Fruit fly (Drosophila melanogaster) whole organism, embryonic: ENCODE data around the gene CG15773.

Source experiments
- Aef1 ChIP-seq: fragments of 200-800 bp; sonication (Bioruptor generic); IDR thresholded peaks from 3 replicates; pipeline ENCODE4 v1.3.6; 2022; ENCODE audit warnings: missing biosample characterization, missing genetic modification characterization
- CG11247 ChIP-seq: fragments of 200-800 bp; sonication (Bioruptor generic); IDR thresholded peaks from 2 replicates; pipeline ENCODE4 v1.3.6; 2022; ENCODE audit warnings: missing biosample characterization, missing genetic modification characterization
- CG11456 ChIP-seq: fragments of 200-800 bp; sonication (Bioruptor generic); IDR thresholded peaks from 3 replicates; pipeline ENCODE4 v1.3.6; 2022; ENCODE audit warnings: missing biosample characterization, missing genetic modification characterization
- CG11696 ChIP-seq: fragments of 200-800 bp; sonication (Bioruptor generic); IDR thresholded peaks from 2 replicates; pipeline ENCODE4 v1.3.6; 2022; ENCODE audit warnings: missing biosample characterization, missing genetic modification characterization
- CG12769 ChIP-seq: fragments of 200-800 bp; sonication (Bioruptor generic); optimal IDR thresholded peaks from 2 replicates; lab custom pipeline; 2019; ENCODE audit warnings: missing biosample characterization, mild to moderate bottlenecking, missing genetic modification characterization, moderate library complexity
- CG13775 ChIP-seq: fragments of 200-800 bp; sonication (Bioruptor generic); optimal IDR thresholded peaks from 3 replicates; lab custom pipeline; 2017; ENCODE audit warnings: missing biosample characterization, mild to moderate bottlenecking, missing genetic modification characterization
- CG15011 ChIP-seq: fragments of 200-800 bp; sonication (Bioruptor generic); optimal IDR thresholded peaks from 3 replicates; lab custom pipeline; 2018; ENCODE audit warnings: missing biosample characterization, mild to moderate bottlenecking, missing genetic modification characterization
- CG15479 ChIP-seq: fragments of 200-800 bp; sonication (Bioruptor generic); optimal IDR thresholded peaks from 3 replicates; lab custom pipeline; 2019; ENCODE audit warnings: missing biosample characterization, mild to moderate bottlenecking, missing genetic modification characterization, moderate library complexity
- CG17385 ChIP-seq: fragments of 200-800 bp; sonication (Bioruptor generic); optimal IDR thresholded peaks from 3 replicates; lab custom pipeline; 2018; ENCODE audit warnings: missing biosample characterization, mild to moderate bottlenecking, missing genetic modification characterization
- CG2678 ChIP-seq: fragments of 200-800 bp; sonication (Bioruptor generic); optimal IDR thresholded peaks from 3 replicates; lab custom pipeline; 2019; ENCODE audit warnings: missing biosample characterization, mild to moderate bottlenecking, missing genetic modification characterization, moderate library complexity
- CG2889 ChIP-seq: fragments of 200-800 bp; sonication (Bioruptor generic); IDR thresholded peaks from 3 replicates; pipeline ENCODE4 v1.3.6; 2022; ENCODE audit warnings: missing biosample characterization, missing genetic modification characterization
- CG30020 ChIP-seq: fragments of 200-800 bp; optimal IDR thresholded peaks from 2 replicates; lab custom pipeline; 2019; ENCODE audit warnings: missing biosample characterization, mild to moderate bottlenecking, missing genetic modification characterization, moderate library complexity
- CG30403 ChIP-seq: fragments of 200-800 bp; sonication (Bioruptor generic); optimal IDR thresholded peaks from 3 replicates; lab custom pipeline; 2016; ENCODE audit warnings: missing biosample characterization, missing genetic modification characterization
- CG31441 ChIP-seq: fragments of 200-800 bp; sonication (Bioruptor generic); IDR thresholded peaks from 2 replicates; pipeline ENCODE4 v1.3.6; 2022; ENCODE audit warnings: missing biosample characterization, missing genetic modification characterization
- CG3838 ChIP-seq: fragments of 200-800 bp; sonication (Bioruptor generic); optimal IDR thresholded peaks from 3 replicates; lab custom pipeline; 2016; ENCODE audit warnings: missing biosample characterization, missing genetic modification characterization
- CG42726 ChIP-seq: fragments of 200-800 bp; sonication (Bioruptor generic); IDR thresholded peaks from 2 replicates; pipeline ENCODE4 v1.3.6; 2022; ENCODE audit warnings: missing biosample characterization, missing genetic modification characterization; ENCODE audit not compliant: partially characterized antibody
- CG4617 ChIP-seq: fragments of 200-800 bp; sonication (Bioruptor generic); optimal IDR thresholded peaks from 3 replicates; lab custom pipeline; 2016; ENCODE audit warnings: missing biosample characterization, missing genetic modification characterization, borderline replicate concordance
- CG5180 ChIP-seq: fragments of 200-800 bp; sonication (Bioruptor generic); optimal IDR thresholded peaks from 3 replicates; lab custom pipeline; 2017; ENCODE audit warnings: missing biosample characterization, missing genetic modification characterization, mild to moderate bottlenecking, moderate library complexity, missing genetic modification reagents
- CG7786 ChIP-seq: fragments of 200-800 bp; sonication (Bioruptor generic); optimal IDR thresholded peaks from 2 replicates; lab custom pipeline; 2016; ENCODE audit warnings: missing biosample characterization, missing genetic modification characterization
- CkIIα-i1 ChIP-seq: fragments of 200-800 bp; sonication (Bioruptor generic); IDR thresholded peaks from 2 replicates; pipeline ENCODE4 v1.3.6; 2022; ENCODE audit warnings: missing biosample characterization, missing genetic modification characterization
- D ChIP-seq, 2 experiments: fragments of 200-800 bp in 1 of 2; fragments of >200 bp in 1 of 2; sonication (Bioruptor generic) in 1 of 2; optimal IDR thresholded peaks; 2 replicates in 1 of 2; 3 replicates in 1 of 2; lab custom pipeline; 2017; ENCODE audit warnings: mild to moderate bottlenecking in 1 of 2, missing biosample characterization in 1 of 2, missing genetic modification characterization in 1 of 2, missing genetic modification reagents in 1 of 2
- Dek ChIP-seq: fragments of 200-800 bp; sonication (Bioruptor generic); optimal IDR thresholded peaks from 3 replicates; lab custom pipeline; 2019; ENCODE audit warnings: missing biosample characterization, mild to moderate bottlenecking, missing genetic modification characterization, moderate library complexity
- Drgx ChIP-seq: fragments of 200-800 bp; sonication (Bioruptor generic); IDR thresholded peaks from 2 replicates; pipeline ENCODE4 v1.3.6; 2022; ENCODE audit warnings: missing biosample characterization, missing genetic modification characterization
- Fer1 ChIP-seq: fragments of 200-800 bp; sonication (Bioruptor generic); optimal IDR thresholded peaks from 2 replicates; lab custom pipeline; 2017; ENCODE audit warnings: missing biosample characterization, mild to moderate bottlenecking, missing genetic modification characterization
- Hmr ChIP-seq: fragments of 200-800 bp; sonication (Bioruptor generic); optimal IDR thresholded peaks from 3 replicates; lab custom pipeline; 2017; ENCODE audit warnings: mild to moderate bottlenecking, missing biosample characterization, missing genetic modification reagents, missing genetic modification characterization
- Hr78 ChIP-seq, 2 experiments: fragments of 200-800 bp in 1 of 2; fragments of >200 bp in 1 of 2; sonication (Bioruptor generic) in 1 of 2; optimal IDR thresholded peaks; 2 replicates each; lab custom pipeline; 2017 to 2019; ENCODE audit warnings: missing biosample characterization in 2 of 2, missing genetic modification characterization in 2 of 2, mild to moderate bottlenecking in 1 of 2, moderate library complexity in 1 of 2
- Myb ChIP-seq: fragments of 200-800 bp; sonication (Bioruptor generic); optimal IDR thresholded peaks from 2 replicates; lab custom pipeline; 2016; ENCODE audit warnings: missing biosample characterization, missing genetic modification characterization
- Ptx1 ChIP-seq: fragments of 200-800 bp; sonication (Bioruptor generic); IDR thresholded peaks from 2 replicates; pipeline ENCODE4 v1.3.6; 2022; ENCODE audit warnings: missing biosample characterization, missing genetic modification characterization
- Sox102F ChIP-seq: fragments of 200-800 bp; sonication (Bioruptor generic); optimal IDR thresholded peaks from 2 replicates; lab custom pipeline; 2018; ENCODE audit warnings: missing biosample characterization, mild to moderate bottlenecking, missing genetic modification characterization, moderate library complexity
- Taf1 ChIP-seq: fragments of 200-800 bp; sonication (Bioruptor generic); IDR thresholded peaks from 2 replicates; pipeline ENCODE4 v1.3.6; 2022; ENCODE audit warnings: missing biosample characterization, missing genetic modification characterization
- ab ChIP-seq: fragments of 200-800 bp; sonication (Bioruptor generic); optimal IDR thresholded peaks from 2 replicates; lab custom pipeline; 2016; ENCODE audit warnings: missing biosample characterization, missing genetic modification characterization
- chif ChIP-seq, 2 experiments: fragments of 200-800 bp; sonication (Bioruptor generic); optimal IDR thresholded peaks; 3 replicates each; lab custom pipeline; 2016; ENCODE audit warnings: missing biosample characterization in 2 of 2, missing genetic modification characterization in 2 of 2
- dm ChIP-seq: fragments of 200-800 bp; sonication (Bioruptor generic); optimal IDR thresholded peaks from 3 replicates; lab custom pipeline; 2016; ENCODE audit warnings: missing biosample characterization, missing genetic modification characterization
- exex ChIP-seq: fragments of 200-800 bp; sonication (Bioruptor generic); optimal IDR thresholded peaks from 4 replicates; lab custom pipeline; 2018; ENCODE audit warnings: missing biosample characterization, mild to moderate bottlenecking, missing genetic modification characterization, moderate library complexity
- gsb ChIP-seq: fragments of 200-800 bp; sonication (Bioruptor generic); IDR thresholded peaks from 2 replicates; pipeline ENCODE4 v1.3.6; 2022; ENCODE audit warnings: missing biosample characterization, missing genetic modification characterization
- insv ChIP-seq, 2 experiments: fragments of 200-800 bp; sonication (Bioruptor generic); optimal IDR thresholded peaks; 3 replicates each; lab custom pipeline; 2016 to 2018; ENCODE audit warnings: missing biosample characterization in 2 of 2, missing genetic modification characterization in 2 of 2
- kni ChIP-seq: fragments of 200-800 bp; sonication (Bioruptor generic); optimal IDR thresholded peaks from 3 replicates; lab custom pipeline; 2017; ENCODE audit warnings: mild to moderate bottlenecking, missing biosample characterization, missing genetic modification reagents, missing genetic modification characterization
- knrl ChIP-seq: fragments of 200-800 bp; sonication (Bioruptor generic); IDR thresholded peaks from 3 replicates; pipeline ENCODE4 v1.3.6; 2022; ENCODE audit warnings: missing biosample characterization, missing genetic modification characterization; ENCODE audit not compliant: partially characterized antibody
- lola ChIP-seq, 3 experiments: fragments of >200 bp in 2 of 3; fragments of 200-800 bp in 1 of 3; sonication (Bioruptor generic) in 1 of 3; optimal IDR thresholded peaks; 2 replicates each; lab custom pipeline; 2017 to 2019; ENCODE audit warnings: missing biosample characterization in 3 of 3, missing genetic modification characterization in 3 of 3, mild to moderate bottlenecking in 1 of 3, moderate library complexity in 1 of 3
- mam ChIP-seq: fragments of 200-800 bp; sonication (Bioruptor generic); optimal IDR thresholded peaks from 3 replicates; lab custom pipeline; 2016; ENCODE audit warnings: missing biosample characterization, missing genetic modification characterization
- pum ChIP-seq: fragments of 200-800 bp; sonication (Bioruptor generic); optimal IDR thresholded peaks from 2 replicates; lab custom pipeline; 2016; ENCODE audit warnings: missing biosample characterization, missing genetic modification characterization
- rib ChIP-seq: fragments of 200-800 bp; sonication (Bioruptor generic); IDR thresholded peaks from 2 replicates; pipeline ENCODE4 v1.3.6; 2022; ENCODE audit warnings: missing biosample characterization, missing genetic modification characterization
- sd ChIP-seq: fragments of 200-800 bp; sonication (Bioruptor generic); optimal IDR thresholded peaks from 3 replicates; lab custom pipeline; 2018; ENCODE audit warnings: missing biosample characterization, mild to moderate bottlenecking, missing genetic modification characterization, moderate library complexity
- sens-2 ChIP-seq: fragments of 200-800 bp; sonication (Bioruptor generic); IDR thresholded peaks from 2 replicates; pipeline ENCODE4 v1.3.6; 2022; ENCODE audit warnings: missing biosample characterization, missing genetic modification characterization
- sisA ChIP-seq: fragments of 200-800 bp; sonication (Bioruptor generic); IDR thresholded peaks from 2 replicates; pipeline ENCODE4 v1.3.6; 2022; ENCODE audit warnings: missing biosample characterization, missing genetic modification characterization
- ssp ChIP-seq: fragments of 200-800 bp; sonication (Bioruptor generic); IDR thresholded peaks from 2 replicates; pipeline ENCODE4 v1.3.6; 2022; ENCODE audit warnings: missing biosample characterization, missing genetic modification characterization

The CG15773 gene

dm6 chrX:5746864-5747861, 14.6 kb downstream of the CG15773 start, which contains the start of the genes IntS6 and Rtel1 (continued):
- peak; percentile 79 for TF ChIP-seq CG3838 (GFP tag; lab: Kevin White, UChicago)
- TF ChIP-seq CG42726 (GFP tag; lab: Robert Waterston, UW): peak; percentile 63; the same call in 1 of the 2 replicates
- peak; percentile 90 for TF ChIP-seq Aef1 (GFP tag; lab: Robert Waterston, UW)
- TF ChIP-seq CG11247 (GFP tag; lab: Robert Waterston, UW): peak; percentile 82
- no peak; the same call in 2 of the 3 replicates for TF ChIP-seq knrl (GFP tag; lab: Robert Waterston, UW)
- TF ChIP-seq ab (GFP tag; lab: Kevin White, UChicago): peak; percentile 75
- peak; percentile 94 for TF ChIP-seq CG30403 (GFP tag; lab: Kevin White, UChicago)
- TF ChIP-seq CG12769 (tag; lab: Kevin White, UChicago): peak; percentile 96
- peak; percentile 86 for TF ChIP-seq Hmr (GFP tag; lab: Kevin White, UChicago)
- TF ChIP-seq Myb (GFP tag; lab: Kevin White, UChicago): peak; percentile 81
- TF ChIP-seq exex: peak; percentile 73
- TF ChIP-seq insv (GFP tag; optimal IDR thresholded peaks at IDR 0.05; lab: Kevin White, UChicago): peak in 1 of 2 experiments; percentile 55
- TF ChIP-seq Sox102F (GFP tag; lab: Kevin White, UChicago): peak; percentile 84
- peak; percentile 90 for TF ChIP-seq Dek (tag; lab: Kevin White, UChicago)
- TF ChIP-seq CG2889 (GFP tag; lab: Robert Waterston, UW): peak; percentile 74
- peak; percentile 71 for TF ChIP-seq CG15011 (GFP tag; lab: Kevin White, UChicago)
- TF ChIP-seq Hr78 (GFP tag; optimal IDR thresholded peaks at IDR 0.05; lab: Kevin White, UChicago): peak in 1 of 2 experiments; percentile 59
- TF ChIP-seq CG7786 (GFP tag; lab: Kevin White, UChicago): peak; percentile 93
- TF ChIP-seq D (optimal IDR thresholded peaks at IDR 0.05; lab: Kevin White, UChicago): peak; percentile 12
- peak; percentile 79 for TF ChIP-seq D (GFP tag; optimal IDR thresholded peaks at IDR 0.05; lab: Kevin White, UChicago)
- TF ChIP-seq gsb (GFP tag; lab: Robert Waterston, UW): peak; percentile 75
- TF ChIP-seq Drgx (GFP tag; lab: Robert Waterston, UW): peak; percentile 88
- peak; percentile 64; the same call in 1 of the 2 replicates for TF ChIP-seq sens-2 (GFP tag; lab: Robert Waterston, UW)
- peak; percentile 84 for TF ChIP-seq rib (GFP tag; lab: Robert Waterston, UW)
- peak; percentile 86 for TF ChIP-seq CG13775
- peak; percentile 86 for TF ChIP-seq Taf1 (GFP tag; lab: Robert Waterston, UW)
- TF ChIP-seq sisA: peak; percentile 93
- TF ChIP-seq CkIIα-i1 (GFP tag; lab: Robert Waterston, UW): no peak; the same call in 1 of the 2 replicates
- peak; percentile 75 for TF ChIP-seq CG15479 (GFP tag; lab: Kevin White, UChicago)
- TF ChIP-seq pum (GFP tag; lab: Kevin White, UChicago): peak; percentile 93
- peak; percentile 76 for TF ChIP-seq kni (GFP tag; lab: Kevin White, UChicago)
- TF ChIP-seq CG11456: peak; percentile 88
- TF ChIP-seq chif (GFP tag; optimal IDR thresholded peaks at IDR 0.05; lab: Kevin White, UChicago): peak; percentile 87 to 93
- TF ChIP-seq Fer1 (GFP tag; lab: Kevin White, UChicago): peak; percentile 87
- peak; percentile 94 for TF ChIP-seq Ptx1 (GFP tag; lab: Robert Waterston, UW)
- peak; percentile 70 for TF ChIP-seq CG30020 (tag; lab: Kevin White, UChicago)
- peak; percentile 37; the same call in 1 of the 2 replicates for TF ChIP-seq CG11696
- TF ChIP-seq sd (tag; lab: Kevin White, UChicago): peak; percentile 61
- TF ChIP-seq CG5180: peak; percentile 61
- TF ChIP-seq CG4617 (GFP tag; lab: Kevin White, UChicago): peak; percentile 74
- TF ChIP-seq lola (GFP tag; optimal IDR thresholded peaks at IDR 0.05; lab: Kevin White, UChicago): peak in 1 of 3 experiments; percentile 82
- TF ChIP-seq ssp (GFP tag; lab: Robert Waterston, UW): peak; percentile 78
- peak; percentile 96 for TF ChIP-seq mam (GFP tag; lab: Kevin White, UChicago)
- TF ChIP-seq dm (GFP tag; lab: Kevin White, UChicago): peak; percentile 84
- peak; percentile 95 for TF ChIP-seq CG17385 (GFP tag; lab: Kevin White, UChicago)
- TF ChIP-seq CG31441 (GFP tag; lab: Robert Waterston, UW): peak; percentile 87
- TF ChIP-seq CG2678 (tag; lab: Kevin White, UChicago): peak; percentile 94
